Worm (Caenorhabditis elegans) whole organism, young adult: ENCODE results near the gene Y17G9A.2.

Experiments
- B0019.2 ChIP-seq: fragments of 200-800 bp; sonication (Bioruptor generic); conservative IDR thresholded peaks from 2 replicates; pipeline ENCODE4 v1.3.6; 2022; ENCODE audit warnings: missing genetic modification reagents, missing genetic modification characterization, missing compliant biosample characterization
- B0261.1 ChIP-seq: sonication (generic microtip); optimal IDR thresholded peaks from 2 replicates; lab custom pipeline; 2016; ENCODE audit warnings: mild to moderate bottlenecking, missing genetic modification characterization, moderate library complexity, missing compliant biosample characterization
- C17E4.6 ChIP-seq: fragments of 200-800 bp; sonication (Bioruptor generic); IDR thresholded peaks from 2 replicates; pipeline ENCODE4 v1.3.6; 2022; ENCODE audit warnings: missing genetic modification reagents, missing genetic modification characterization, missing compliant biosample characterization
- D2030.7 ChIP-seq: fragments of 200-800 bp; sonication (Bioruptor generic); IDR thresholded peaks from 2 replicates; pipeline ENCODE4 v1.3.6; 2022; ENCODE audit warnings: missing genetic modification reagents, missing genetic modification characterization, missing compliant biosample characterization
- F10E7.11 ChIP-seq: sonication (generic microtip); optimal IDR thresholded peaks from 2 replicates; lab custom pipeline; 2017; ENCODE audit warnings: mild to moderate bottlenecking, missing genetic modification characterization, moderate library complexity, missing compliant biosample characterization
- F22D6.2 ChIP-seq: sonication (generic microtip); optimal IDR thresholded peaks from 2 replicates; lab custom pipeline; 2016; ENCODE audit warnings: mild to moderate bottlenecking, missing genetic modification characterization, missing compliant biosample characterization
- F52B5.7 ChIP-seq: sonication (generic microtip); optimal IDR thresholded peaks from 2 replicates; lab custom pipeline; 2016; ENCODE audit warnings: mild to moderate bottlenecking, missing genetic modification characterization, missing compliant biosample characterization
- K12H6.12 ChIP-seq: fragments of 200-800 bp; sonication (Bioruptor generic); optimal IDR thresholded peaks from 2 replicates; lab custom pipeline; 2018; ENCODE audit warnings: mild to moderate bottlenecking, missing genetic modification characterization, missing compliant biosample characterization
- Y56A3A.18 ChIP-seq: fragments of 200-800 bp; sonication (Bioruptor generic); IDR thresholded peaks from 2 replicates; pipeline ENCODE4 v1.3.6; 2022; ENCODE audit warnings: missing genetic modification reagents, missing genetic modification characterization, missing compliant biosample characterization
- aptf-2 ChIP-seq: fragments of 200-800 bp; sonication (Bioruptor generic); conservative IDR thresholded peaks from 2 replicates; pipeline ENCODE4 v1.3.6; 2022; ENCODE audit warnings: missing genetic modification reagents, missing genetic modification characterization, missing compliant biosample characterization
- atf-7 ChIP-seq: sonication (generic microtip); optimal IDR thresholded peaks from 2 replicates; lab custom pipeline; 2017; ENCODE audit warnings: mild to moderate bottlenecking, missing genetic modification characterization, missing compliant biosample characterization
- attf-3 ChIP-seq: fragments of 200-800 bp; sonication (Bioruptor generic); conservative IDR thresholded peaks from 2 replicates; pipeline ENCODE4 v1.3.6; 2022; ENCODE audit warnings: missing genetic modification reagents, missing genetic modification characterization, missing compliant biosample characterization
- ceh-91 ChIP-seq: fragments of 200-800 bp; sonication (Bioruptor generic); IDR thresholded peaks from 2 replicates; pipeline ENCODE4 v1.3.6; 2022; ENCODE audit warnings: missing genetic modification reagents, missing genetic modification characterization, missing compliant biosample characterization
- die-1 ChIP-seq: sonication (generic microtip); optimal IDR thresholded peaks from 2 replicates; lab custom pipeline; 2016; ENCODE audit warnings: missing genotype, mild to moderate bottlenecking, missing genetic modification characterization, missing compliant biosample characterization
- egrh-3 ChIP-seq: fragments of 200-800 bp; sonication (Bioruptor generic); IDR thresholded peaks from 2 replicates; pipeline ENCODE4 v1.3.6; 2022; ENCODE audit warnings: missing genetic modification reagents, missing genetic modification characterization, missing compliant biosample characterization
- ekl-4 ChIP-seq: fragments of 200-800 bp; sonication (Bioruptor generic); IDR thresholded peaks from 2 replicates; pipeline ENCODE4 v1.3.6; 2022; ENCODE audit warnings: missing genetic modification reagents, missing genetic modification characterization, missing compliant biosample characterization
- fkh-3 ChIP-seq: sonication (generic microtip); optimal IDR thresholded peaks from 2 replicates; lab custom pipeline; 2016; ENCODE audit warnings: mild to moderate bottlenecking, missing genetic modification characterization, missing compliant biosample characterization
- him-1 ChIP-seq: sonication (generic microtip); optimal IDR thresholded peaks from 2 replicates; lab custom pipeline; 2016; ENCODE audit warnings: missing genotype, missing genetic modification reagents, missing genetic modification characterization, missing compliant biosample characterization
- hlh-12 ChIP-seq: sonication (generic microtip); optimal IDR thresholded peaks from 2 replicates; lab custom pipeline; 2016; ENCODE audit warnings: missing genetic modification characterization, missing compliant biosample characterization
- hrde-1 ChIP-seq: sonication (generic microtip); optimal IDR thresholded peaks from 2 replicates; lab custom pipeline; 2016; ENCODE audit warnings: missing genetic modification characterization, mild to moderate bottlenecking, missing compliant biosample characterization, moderate library complexity, missing genotype, missing genetic modification reagents, borderline replicate concordance
- let-526 ChIP-seq: fragments of 200-800 bp; sonication (Bioruptor generic); IDR thresholded peaks from 2 replicates; pipeline ENCODE4 v1.3.6; 2022; ENCODE audit warnings: missing genetic modification reagents, missing genetic modification characterization, missing compliant biosample characterization
- let-607 ChIP-seq, 2 experiments: fragments of 200-800 bp in 1 of 2; sonication (Bioruptor generic) in 1 of 2; sonication (generic microtip) in 1 of 2; optimal IDR thresholded peaks; 2 replicates each; lab custom pipeline; 2016 to 2018; ENCODE audit warnings: mild to moderate bottlenecking in 2 of 2, missing compliant biosample characterization in 2 of 2, missing genetic modification characterization in 2 of 2, moderate library complexity in 2 of 2, missing genotype in 1 of 2
- lin-35 ChIP-seq, 3 experiments: fragments of 150-350 bp in 2 of 3; sonication (generic microtip) in 1 of 3; optimal IDR thresholded peaks; 2 replicates each; lab custom pipeline; 2014 to 2018; ENCODE audit warnings: missing biosample characterization in 3 of 3, missing genetic modification characterization in 3 of 3, missing genetic modification reagents in 3 of 3
- lir-1 ChIP-seq: fragments of 200-800 bp; sonication (Bioruptor generic); conservative IDR thresholded peaks from 2 replicates; pipeline ENCODE4 v1.3.6; 2022; ENCODE audit warnings: missing genetic modification reagents, missing genetic modification characterization, missing compliant biosample characterization
- lsl-1 ChIP-seq: fragments of 200-800 bp; sonication (Bioruptor generic); optimal IDR thresholded peaks from 2 replicates; lab custom pipeline; 2018; ENCODE audit warnings: mild to moderate bottlenecking, missing genetic modification characterization, moderate library complexity, missing compliant biosample characterization
- madf-6 ChIP-seq: fragments of 200-800 bp; sonication (Bioruptor generic); IDR thresholded peaks from 2 replicates; pipeline ENCODE4 v1.3.6; 2022; ENCODE audit warnings: missing genetic modification reagents, missing genetic modification characterization, missing compliant biosample characterization
- nhr-120 ChIP-seq: fragments of 200-800 bp; sonication (Bioruptor generic); IDR thresholded peaks from 2 replicates; pipeline ENCODE4 v1.3.6; 2022; ENCODE audit warnings: missing genetic modification characterization, missing compliant biosample characterization
- rpc-1 ChIP-seq, 2 experiments: fragments of 150-350 bp in 1 of 2; sonication (generic microtip) in 1 of 2; optimal IDR thresholded peaks; 2 replicates each; lab custom pipeline; 2014 to 2018; ENCODE audit warnings: missing biosample characterization in 1 of 2, missing genetic modification characterization in 1 of 2, missing genetic modification reagents in 1 of 2, missing genotype in 1 of 2
- snpc-1.1 ChIP-seq: sonication (generic microtip); optimal IDR thresholded peaks from 2 replicates; lab custom pipeline; 2017; ENCODE audit warnings: missing genetic modification characterization, mild to moderate bottlenecking, missing compliant biosample characterization, antibody characterized with exemption, moderate library complexity, missing genotype, missing genetic modification reagents; ENCODE audit not compliant: insufficient read depth
- snpc-3.4 ChIP-seq: sonication (generic microtip); optimal IDR thresholded peaks from 2 replicates; lab custom pipeline; 2017; ENCODE audit warnings: missing genetic modification characterization, mild to moderate bottlenecking, missing compliant biosample characterization, antibody characterized with exemption, moderate library complexity, missing genotype, missing genetic modification reagents
- snpc-4 ChIP-seq, 5 experiments: fragments of 150-350 bp in 1 of 5; sonication (generic microtip) in 4 of 5; optimal IDR thresholded peaks; 2 replicates each; lab custom pipeline; 2014 to 2018; ENCODE audit warnings: missing genetic modification characterization in 5 of 5, missing biosample characterization in 3 of 5, antibody characterized with exemption in 2 of 5, mild to moderate bottlenecking in 2 of 5, missing compliant biosample characterization in 2 of 5, missing genotype in 2 of 5, moderate library complexity in 2 of 5, missing genetic modification reagents in 1 of 5
- sptf-2 ChIP-seq: fragments of 200-800 bp; sonication (Bioruptor generic); optimal IDR thresholded peaks from 2 replicates; lab custom pipeline; 2018; ENCODE audit warnings: mild to moderate bottlenecking, missing genetic modification characterization, missing compliant biosample characterization
- tbp1 ChIP-seq: fragments of 200-800 bp; sonication (Bioruptor generic); optimal IDR thresholded peaks from 2 replicates; lab custom pipeline; 2018; ENCODE audit warnings: mild to moderate bottlenecking, missing genetic modification characterization, missing compliant biosample characterization
- tlf-1 ChIP-seq: fragments of 200-800 bp; sonication (Bioruptor generic); optimal IDR thresholded peaks from 2 replicates; lab custom pipeline; 2018; ENCODE audit warnings: mild to moderate bottlenecking, missing genetic modification characterization, missing compliant biosample characterization
- zfh-2 ChIP-seq: fragments of 200-800 bp; sonication (Bioruptor generic); conservative IDR thresholded peaks from 2 replicates; pipeline ENCODE4 v1.3.6; 2022; ENCODE audit warnings: missing genetic modification reagents, missing genetic modification characterization, missing compliant biosample characterization
- zim-3 ChIP-seq: sonication (generic microtip); optimal IDR thresholded peaks from 2 replicates; lab custom pipeline; 2017; ENCODE audit warnings: mild to moderate bottlenecking, missing genetic modification characterization, moderate library complexity, missing compliant biosample characterization
- ztf-18 ChIP-seq: sonication (generic microtip); optimal IDR thresholded peaks from 2 replicates; lab custom pipeline; 2016; ENCODE audit warnings: missing genotype, mild to moderate bottlenecking, missing genetic modification characterization, missing compliant biosample characterization
- ztf-25 ChIP-seq: fragments of 200-800 bp; sonication (Bioruptor generic); IDR thresholded peaks from 2 replicates; pipeline ENCODE4 v1.3.6; 2022; ENCODE audit warnings: missing genetic modification reagents, missing genetic modification characterization, missing compliant biosample characterization
- ztf-3 ChIP-seq: fragments of 200-800 bp; sonication (Bioruptor generic); optimal IDR thresholded peaks from 2 replicates; lab custom pipeline; 2018; ENCODE audit warnings: mild to moderate bottlenecking, missing genetic modification characterization, missing compliant biosample characterization

Gene Y17G9A.2

ce11 chrIV:4874603-4875002 lies 18.5 kb upstream of the Y17G9A.2 start, which contains the start of gene str-174 (continued):
- TF ChIP-seq ztf-18 (tag; lab: Kevin White, UChicago), result no peak
- no peak for TF ChIP-seq let-526 (GFP tag; lab: Robert Waterston, UW)
- TF ChIP-seq ztf-3 (GFP tag; lab: Kevin White, UChicago), result no peak

- TF ChIP-seq zfh-2 (GFP tag; lab: Robert Waterston, UW) (no peak), hlh-12 (tag; lab: Kevin White, UChicago) (no peak), hrde-1 (tag; lab: Kevin White, UChicago) (no peak), aptf-2 (GFP tag; lab: Robert Waterston, UW) (no peak), let-607 (tag; optimal IDR thresholded peaks at IDR 0.05; lab: Kevin White, UChicago) (no peak), tlf-1 (GFP tag; lab: Kevin White, UChicago) (no peak), him-1 (tag; lab: Kevin White, UChicago) (no peak), lin-35 (GFP tag; optimal IDR thresholded peaks at IDR 0.05; lab: Kevin White, UChicago) (no peak), ekl-4 (GFP tag; lab: Robert Waterston, UW) (no peak), K12H6.12 (no peak), egrh-3 (no peak), ztf-18 (tag; lab: Kevin White, UChicago) (no peak), madf-6 (GFP tag; lab: Robert Waterston, UW) (no peak), C17E4.6 (GFP tag; lab: Robert Waterston, UW) (no peak), nhr-120 (no peak), ceh-91 (GFP tag; lab: Robert Waterston, UW) (no peak)
Measured at ce11 chrIV:4870546-4870945, 14.5 kb upstream of the Y17G9A.2 start, which contains the start of gene str-175. Gene str-175 (minus strand): TSS chrIV:4870646.

DNA sequence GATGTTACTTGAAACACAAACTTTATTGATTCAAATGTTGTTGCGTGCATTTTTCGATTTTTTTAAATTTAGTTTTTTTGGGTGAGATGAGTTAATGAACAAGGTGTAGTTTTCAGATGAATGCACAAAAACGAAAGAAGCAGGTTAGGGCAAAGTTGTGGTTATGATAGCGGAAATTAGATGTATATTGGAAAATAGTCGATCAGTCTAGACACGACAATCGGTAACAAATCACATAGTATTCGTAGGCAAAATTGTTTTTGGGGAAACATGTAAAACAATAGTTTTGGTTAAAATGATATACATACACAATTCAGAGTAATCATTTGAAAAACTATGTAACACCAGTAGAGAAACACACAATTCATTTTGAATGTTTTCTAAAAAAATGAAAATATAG lies 11.5 kb upstream of the Y17G9A.2 start, which contains the start of gene str-172:
TSS of gene str-172 (minus strand) at position 101 of the 400 bp plus-strand sequence.
- TF ChIP-seq madf-6 (GFP tag; lab: Robert Waterston, UW) (no peak), tbp1 (GFP tag; lab: Kevin White, UChicago) (no peak), fkh-3 (no peak), F10E7.11 (no peak)

DNA sequence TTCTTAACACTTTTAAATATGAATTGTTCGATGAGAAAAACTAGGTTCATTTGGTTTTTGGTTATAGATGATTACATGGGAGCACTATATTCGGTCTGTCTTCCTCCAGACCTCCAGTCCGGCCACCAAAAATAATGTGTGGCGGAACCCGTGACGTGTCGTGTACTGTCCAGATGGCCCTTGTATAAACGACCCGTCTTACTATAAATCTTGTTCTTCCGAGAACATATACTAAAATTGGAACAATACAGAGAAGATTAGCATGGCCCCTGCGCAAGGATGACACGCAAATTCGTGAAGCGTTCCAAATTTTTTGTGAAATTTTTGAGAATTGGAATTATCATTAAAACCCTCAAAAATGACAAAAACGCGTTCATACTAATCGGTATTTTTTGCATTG lies 10.5 kb upstream of the Y17G9A.2 start:
- TF ChIP-seq rpc-1 (optimal IDR thresholded peaks at IDR 0.05; lab: Kevin White, UChicago) (no peak), rpc-1 (tag; optimal IDR thresholded peaks at IDR 0.05; lab: Kevin White, UChicago) (peak; percentile 60), zim-3 (tag; lab: Kevin White, UChicago) (no peak), snpc-4 (GFP tag; optimal IDR thresholded peaks at IDR 0.05; lab: Kevin White, UChicago) (no peak), snpc-4 (tag; optimal IDR thresholded peaks at IDR 0.05; lab: Kevin White, UChicago) (peak in 1 of 4 experiments; percentile 64), attf-3 (GFP tag; lab: Robert Waterston, UW) (no peak), atf-7 (no peak), F22D6.2 (tag; lab: Kevin White, UChicago) (no peak), B0019.2 (GFP tag; lab: Robert Waterston, UW) (no peak), D2030.7 (no peak)

- TF ChIP-seq ztf-25, result 0 out of 2 replicates have a peak, but pooled peaks have one; percentile 67
- TF ChIP-seq lir-1 (GFP tag; lab: Robert Waterston, UW), result no peak
- TF ChIP-seq B0261.1 (tag; lab: Kevin White, UChicago), result peak; percentile 48
- no peak for TF ChIP-seq Y56A3A.18 (GFP tag; lab: Robert Waterston, UW)
- no peak for TF ChIP-seq zfh-2 (GFP tag; lab: Robert Waterston, UW)
- TF ChIP-seq lsl-1 (GFP tag; lab: Kevin White, UChicago), result no peak
- TF ChIP-seq snpc-3.4 (tag; lab: Kevin White, UChicago), result peak; percentile 46
- TF ChIP-seq F52B5.7 (tag; lab: Kevin White, UChicago), result no peak
- TF ChIP-seq him-1 (tag; lab: Kevin White, UChicago), result peak; percentile 31
- peak; percentile 21; the same call in 1 of the 2 replicates for TF ChIP-seq ekl-4 (GFP tag; lab: Robert Waterston, UW)
- peak; percentile 50 for TF ChIP-seq rpc-1 (optimal IDR thresholded peaks at IDR 0.05; lab: Kevin White, UChicago)
- TF ChIP-seq rpc-1 (tag; optimal IDR thresholded peaks at IDR 0.05; lab: Kevin White, UChicago), result peak; percentile 82
- TF ChIP-seq snpc-1.1, result peak; percentile 88
- peak; percentile 70 for TF ChIP-seq snpc-4 (GFP tag; optimal IDR thresholded peaks at IDR 0.05; lab: Kevin White, UChicago)
- peak; percentile 77 to 92 (median 86) for TF ChIP-seq snpc-4 (tag; optimal IDR thresholded peaks at IDR 0.05; lab: Kevin White, UChicago)
- peak; percentile 33 for TF ChIP-seq die-1 (tag; lab: Kevin White, UChicago)
- no peak for TF ChIP-seq let-607 (tag; optimal IDR thresholded peaks at IDR 0.05; lab: Kevin White, UChicago)
- no peak for TF ChIP-seq sptf-2 (GFP tag; lab: Kevin White, UChicago)
- peak; percentile 53; the same call in 1 of the 2 replicates for TF ChIP-seq D2030.7
Measured at ce11 chrIV:4864524-4864923, 8.4 kb upstream of the Y17G9A.2 start.
